Worm (Caenorhabditis elegans) whole organism, L2 larva: ENCODE measurements around the gene fil-2.

Source experiments
- C34F6.9 ChIP-seq: fragments of 150-350 bp; optimal IDR thresholded peaks from 2 replicates; lab custom pipeline; 2014; ENCODE audit warnings: missing biosample characterization, missing genetic modification characterization
- F13H6.1 ChIP-seq: sonication (generic microtip); optimal IDR thresholded peaks from 2 replicates; lab custom pipeline; 2016; ENCODE audit warnings: missing genetic modification characterization, missing compliant biosample characterization
- ZK546.5 ChIP-seq: sonication (generic microtip); optimal IDR thresholded peaks from 2 replicates; lab custom pipeline; 2017; ENCODE audit warnings: missing biosample characterization, missing genetic modification characterization
- alr-1 ChIP-seq: fragments of 150-350 bp; optimal IDR thresholded peaks from 2 replicates; lab custom pipeline; 2014; ENCODE audit warnings: missing biosample characterization, missing genetic modification characterization
- aly-2 ChIP-seq: fragments of 150-350 bp; optimal IDR thresholded peaks from 2 replicates; lab custom pipeline; 2014; ENCODE audit warnings: missing biosample characterization, missing genetic modification characterization
- blmp-1 ChIP-seq: sonication (generic microtip); optimal IDR thresholded peaks from 2 replicates; lab custom pipeline; 2017; ENCODE audit warnings: missing genetic modification characterization, mild to moderate bottlenecking, missing compliant biosample characterization, antibody characterized with exemption, moderate library complexity; ENCODE audit not compliant: insufficient read depth
- ceh-16 ChIP-seq: fragments of 150-350 bp; optimal IDR thresholded peaks from 2 replicates; lab custom pipeline; 2014; ENCODE audit warnings: missing biosample characterization, missing genetic modification characterization
- ceh-82 ChIP-seq: fragments of 150-350 bp; optimal IDR thresholded peaks from 2 replicates; lab custom pipeline; 2014; ENCODE audit warnings: missing biosample characterization, missing genetic modification characterization
- crh-2 ChIP-seq: sonication (generic microtip); optimal IDR thresholded peaks from 2 replicates; lab custom pipeline; 2017; ENCODE audit warnings: missing biosample characterization, missing genetic modification characterization
- dmd-4 ChIP-seq: sonication (generic microtip); optimal IDR thresholded peaks from 2 replicates; lab custom pipeline; 2017; ENCODE audit warnings: missing biosample characterization, missing genetic modification characterization
- elt-1 ChIP-seq: fragments of 150-350 bp; optimal IDR thresholded peaks from 2 replicates; lab custom pipeline; 2014; ENCODE audit warnings: missing biosample characterization, missing genetic modification characterization
- elt-3 ChIP-seq: sonication (generic microtip); optimal IDR thresholded peaks from 2 replicates; lab custom pipeline; 2017; ENCODE audit warnings: missing biosample characterization, missing genetic modification characterization
- fos-1 ChIP-seq: fragments of 150-350 bp; optimal IDR thresholded peaks from 2 replicates; lab custom pipeline; 2014; ENCODE audit warnings: missing biosample characterization, missing genetic modification characterization
- gmeb-1 ChIP-seq: fragments of 150-350 bp; optimal IDR thresholded peaks from 2 replicates; lab custom pipeline; 2014; ENCODE audit warnings: missing biosample characterization, missing genetic modification characterization
- lin-11 ChIP-seq: fragments of 150-350 bp; sonication (generic microtip); optimal IDR thresholded peaks from 2 replicates; lab custom pipeline; 2014; ENCODE audit warnings: missing biosample characterization, missing genetic modification characterization, inconsistent platforms, mixed read lengths
- lin-13 ChIP-seq: fragments of 150-350 bp; optimal IDR thresholded peaks from 2 replicates; lab custom pipeline; 2014; ENCODE audit warnings: missing biosample characterization, missing genetic modification reagents, missing genetic modification characterization
- lin-39 ChIP-seq: fragments of 150-350 bp; optimal IDR thresholded peaks from 2 replicates; lab custom pipeline; 2014; ENCODE audit warnings: missing biosample characterization, missing genetic modification reagents, missing genetic modification characterization
- mab-5 ChIP-seq: fragments of 150-350 bp; optimal IDR thresholded peaks from 2 replicates; lab custom pipeline; 2014; ENCODE audit warnings: missing biosample characterization, missing genetic modification characterization
- mbf-1 ChIP-seq: sonication (generic microtip); optimal IDR thresholded peaks from 2 replicates; lab custom pipeline; 2017; ENCODE audit warnings: missing biosample characterization, missing genetic modification characterization
- mdl-1 ChIP-seq, 2 experiments: fragments of 150-350 bp in 1 of 2; sonication (generic microtip) in 1 of 2; optimal IDR thresholded peaks; 2 replicates each; lab custom pipeline; 2017; ENCODE audit warnings: missing biosample characterization in 2 of 2, missing genetic modification characterization in 2 of 2
- nhr-10 ChIP-seq: sonication (generic microtip); optimal IDR thresholded peaks from 2 replicates; lab custom pipeline; 2017; ENCODE audit warnings: missing biosample characterization, missing genetic modification characterization
- nhr-11 ChIP-seq: fragments of 150-350 bp; optimal IDR thresholded peaks from 2 replicates; lab custom pipeline; 2014; ENCODE audit warnings: missing biosample characterization, missing genetic modification characterization
- nhr-12 ChIP-seq: fragments of 150-350 bp; optimal IDR thresholded peaks from 2 replicates; lab custom pipeline; 2014; ENCODE audit warnings: missing biosample characterization, missing genetic modification characterization
- nhr-129 ChIP-seq: fragments of 150-350 bp; optimal IDR thresholded peaks from 2 replicates; lab custom pipeline; 2014; ENCODE audit warnings: missing biosample characterization, missing genetic modification characterization
- nhr-21 ChIP-seq: fragments of 150-350 bp; optimal IDR thresholded peaks from 2 replicates; lab custom pipeline; 2014; ENCODE audit warnings: missing biosample characterization, missing genetic modification characterization
- nhr-23 ChIP-seq: fragments of 150-350 bp; optimal IDR thresholded peaks from 2 replicates; lab custom pipeline; 2014; ENCODE audit warnings: missing biosample characterization, missing genetic modification reagents, missing genetic modification characterization
- nhr-237 ChIP-seq: fragments of 150-350 bp; optimal IDR thresholded peaks from 2 replicates; lab custom pipeline; 2014; ENCODE audit warnings: missing biosample characterization, missing genetic modification characterization
- nhr-25 ChIP-seq: fragments of 150-350 bp; sonication (generic microtip); optimal IDR thresholded peaks from 3 replicates; lab custom pipeline; 2014; ENCODE audit warnings: missing biosample characterization, missing genetic modification characterization
- nhr-6 ChIP-seq: fragments of 150-350 bp; optimal IDR thresholded peaks from 2 replicates; lab custom pipeline; 2014; ENCODE audit warnings: missing biosample characterization, missing genetic modification characterization
- nhr-77 ChIP-seq: fragments of 150-350 bp; optimal IDR thresholded peaks from 2 replicates; lab custom pipeline; 2014; ENCODE audit warnings: missing biosample characterization, missing genetic modification characterization
- peb-1 ChIP-seq: fragments of 150-350 bp; optimal IDR thresholded peaks from 2 replicates; lab custom pipeline; 2014; ENCODE audit warnings: missing biosample characterization, missing genetic modification characterization
- sem-4 ChIP-seq: fragments of 150-350 bp; optimal IDR thresholded peaks from 2 replicates; lab custom pipeline; 2014; ENCODE audit warnings: missing biosample characterization, missing genetic modification reagents, missing genetic modification characterization
- skn-1 ChIP-seq: sonication (generic microtip); optimal IDR thresholded peaks from 2 replicates; lab custom pipeline; 2017; ENCODE audit warnings: missing biosample characterization, missing genetic modification characterization
- sma-3 ChIP-seq: sonication (generic microtip); optimal IDR thresholded peaks from 2 replicates; lab custom pipeline; 2016; ENCODE audit warnings: missing genetic modification reagents, missing genetic modification characterization, missing compliant biosample characterization
- sma-9 ChIP-seq, 2 experiments: fragments of 150-350 bp in 1 of 2; sonication (generic microtip) in 1 of 2; optimal IDR thresholded peaks; 2 replicates each; lab custom pipeline; 2014 to 2016; ENCODE audit warnings: missing genetic modification characterization in 2 of 2, mild to moderate bottlenecking in 1 of 2, missing biosample characterization in 1 of 2, missing compliant biosample characterization in 1 of 2, missing genetic modification reagents in 1 of 2, moderate library complexity in 1 of 2
- snpc-4 ChIP-seq: fragments of 150-350 bp; optimal IDR thresholded peaks from 2 replicates; lab custom pipeline; 2014; ENCODE audit warnings: missing biosample characterization, missing genetic modification characterization
- unc-55 ChIP-seq: fragments of 150-350 bp; sonication (generic microtip); optimal IDR thresholded peaks from 3 replicates; lab custom pipeline; 2014; ENCODE audit warnings: missing biosample characterization, missing genetic modification reagents, missing genetic modification characterization
- zag-1 ChIP-seq: fragments of 150-350 bp; optimal IDR thresholded peaks from 2 replicates; lab custom pipeline; 2014; ENCODE audit warnings: missing biosample characterization, missing genetic modification characterization
- ztf-1 ChIP-seq: fragments of 200-800 bp; sonication (Bioruptor generic); conservative IDR thresholded peaks from 2 replicates; pipeline ENCODE4 v1.3.6; 2022; ENCODE audit warnings: missing genetic modification characterization, missing compliant biosample characterization

The fil-2 gene

DNA sequence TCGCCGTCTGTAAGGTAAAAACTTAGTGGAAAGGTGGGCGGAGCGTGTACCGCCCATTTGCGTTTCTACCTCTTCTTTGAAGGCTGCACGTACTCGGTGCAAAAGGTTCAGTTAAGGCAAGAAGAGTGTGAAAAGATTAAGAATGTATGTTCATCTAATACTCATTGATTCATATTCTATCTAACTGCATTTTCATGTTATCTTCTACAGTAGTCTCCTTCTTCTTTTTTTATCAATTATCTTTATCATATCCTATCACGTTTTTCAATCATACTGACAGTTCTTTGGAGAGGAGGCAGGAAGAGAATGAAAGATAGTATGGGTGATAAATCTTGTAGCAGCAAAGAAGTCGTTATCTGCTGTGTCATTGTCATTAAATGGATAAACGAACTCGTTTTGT is 31.4 kb upstream of the fil-2 start (continued):
- peak; percentile 42 for TF ChIP-seq F13H6.1
- peak; percentile 97 for TF ChIP-seq nhr-21 (tag; lab: Kevin White, UChicago)
- TF ChIP-seq nhr-23 (tag; lab: Kevin White, UChicago) = no peak
- peak; percentile 33 for TF ChIP-seq nhr-129 (tag; lab: Kevin White, UChicago)
- no peak for TF ChIP-seq sem-4 (tag; lab: Kevin White, UChicago)
- peak; percentile 17 for TF ChIP-seq mab-5 (tag; lab: Kevin White, UChicago)
- TF ChIP-seq nhr-12 (tag; lab: Kevin White, UChicago) = no peak
- no peak for TF ChIP-seq skn-1 (tag; lab: Kevin White, UChicago)
- TF ChIP-seq lin-39 (tag; lab: Kevin White, UChicago) = no peak
- TF ChIP-seq blmp-1 (tag; lab: Kevin White, UChicago) = peak; percentile 86
- TF ChIP-seq unc-55 (GFP tag; lab: Kevin White, UChicago) = no peak
- TF ChIP-seq elt-1 (tag; lab: Kevin White, UChicago) = no peak
- no peak for TF ChIP-seq ZK546.5 (tag; lab: Kevin White, UChicago)
- no peak for TF ChIP-seq elt-3 (tag; lab: Kevin White, UChicago)
- TF ChIP-seq lin-13 (GFP tag; lab: Kevin White, UChicago) = no peak
- TF ChIP-seq zag-1 (tag; lab: Kevin White, UChicago) = no peak
- TF ChIP-seq nhr-10 (tag; lab: Kevin White, UChicago) = no peak

DNA sequence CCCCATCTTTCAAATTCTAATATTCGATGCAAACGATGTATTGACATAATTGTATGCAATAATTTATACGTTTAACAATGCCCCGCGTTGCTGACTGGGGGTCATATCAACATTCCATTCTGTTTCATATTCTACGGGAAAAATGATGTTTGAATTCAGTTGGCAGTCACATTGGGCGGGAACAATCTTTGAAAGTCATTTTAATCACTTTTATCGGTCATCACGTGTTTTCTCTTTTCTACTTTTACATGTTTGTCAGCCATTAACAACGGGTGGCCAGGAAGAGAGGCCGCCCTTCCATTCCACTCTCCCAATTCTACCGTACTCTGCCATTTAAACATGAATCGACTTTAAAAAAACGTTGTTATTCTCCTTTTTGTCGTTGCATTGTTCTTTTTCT is 30.1 kb upstream of the fil-2 start:
- TF ChIP-seq sma-9 (GFP tag; optimal IDR thresholded peaks at IDR 0.05; lab: Kevin White, UChicago) (peak; percentile 65), sma-9 (tag; optimal IDR thresholded peaks at IDR 0.05; lab: Kevin White, UChicago) (no peak), gmeb-1 (tag; lab: Kevin White, UChicago) (peak; percentile 41), crh-2 (tag; lab: Kevin White, UChicago) (peak; percentile 45), C34F6.9 (tag; lab: Kevin White, UChicago) (no peak), nhr-129 (tag; lab: Kevin White, UChicago) (peak; percentile 9), blmp-1 (tag; lab: Kevin White, UChicago) (peak; percentile 14)

DNA sequence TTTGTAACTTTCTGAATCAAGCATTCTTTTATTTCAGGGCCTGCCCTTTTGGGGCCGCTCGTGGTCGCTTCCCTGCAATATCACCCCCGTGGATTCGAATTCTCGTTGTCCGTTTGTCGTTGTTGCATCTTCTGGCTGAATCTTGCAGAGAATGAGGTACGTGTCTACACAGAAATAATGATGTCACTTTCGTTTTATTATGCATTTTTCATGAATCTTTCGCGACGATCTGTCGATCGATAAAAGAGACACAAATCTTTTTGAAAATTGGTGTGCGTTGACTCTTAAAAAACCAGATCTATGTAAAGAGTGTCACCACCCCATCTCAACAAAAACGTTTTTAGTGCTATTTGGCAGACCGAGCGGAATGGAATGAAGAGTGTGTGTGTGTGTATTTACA is 29.7 kb upstream of the fil-2 start:
- no peak for TF ChIP-seq aly-2 (tag; lab: Kevin White, UChicago)
- peak; percentile 2 for TF ChIP-seq sma-9 (GFP tag; optimal IDR thresholded peaks at IDR 0.05; lab: Kevin White, UChicago)
- no peak for TF ChIP-seq sma-9 (tag; optimal IDR thresholded peaks at IDR 0.05; lab: Kevin White, UChicago)
- peak; percentile 59 for TF ChIP-seq ceh-16 (tag; lab: Kevin White, UChicago)
- TF ChIP-seq nhr-11 = no peak

DNA sequence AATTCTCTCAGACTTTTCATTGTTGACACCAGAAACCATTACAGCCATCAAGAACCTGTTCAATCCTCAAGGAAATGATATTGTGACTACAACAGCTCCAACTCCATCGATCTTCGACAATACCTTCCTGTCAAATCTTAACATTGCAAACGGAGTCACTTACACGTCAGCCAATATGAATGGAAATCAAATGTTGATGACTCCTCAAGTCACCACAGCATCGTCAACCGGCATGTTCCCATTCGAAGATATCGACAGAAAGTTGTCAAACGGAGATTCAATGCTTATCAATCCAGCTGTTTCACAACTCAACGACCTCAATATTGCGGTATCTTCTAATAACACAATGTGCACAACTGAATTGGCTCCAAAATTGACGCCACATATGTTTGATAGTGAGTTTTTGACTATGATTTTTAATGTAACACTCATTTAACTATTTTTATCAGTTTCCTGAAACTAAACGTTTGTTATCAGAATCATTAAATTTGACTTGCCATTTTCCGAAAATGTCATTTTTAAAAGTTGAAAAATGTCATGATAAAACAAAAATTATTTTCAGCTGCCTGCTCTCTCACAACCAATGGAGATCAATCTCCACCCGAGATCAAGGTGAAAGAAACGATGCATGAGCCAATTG is 27.8 kb upstream of the fil-2 start:
- TF ChIP-seq mdl-1 (tag; optimal IDR thresholded peaks at IDR 0.05; lab: Kevin White, UChicago) (no peak), fos-1 (tag; lab: Kevin White, UChicago) (peak; percentile 52), sma-9 (GFP tag; optimal IDR thresholded peaks at IDR 0.05; lab: Kevin White, UChicago) (peak; percentile 31), sma-9 (tag; optimal IDR thresholded peaks at IDR 0.05; lab: Kevin White, UChicago) (no peak), nhr-11 (no peak), gmeb-1 (tag; lab: Kevin White, UChicago) (no peak)

DNA sequence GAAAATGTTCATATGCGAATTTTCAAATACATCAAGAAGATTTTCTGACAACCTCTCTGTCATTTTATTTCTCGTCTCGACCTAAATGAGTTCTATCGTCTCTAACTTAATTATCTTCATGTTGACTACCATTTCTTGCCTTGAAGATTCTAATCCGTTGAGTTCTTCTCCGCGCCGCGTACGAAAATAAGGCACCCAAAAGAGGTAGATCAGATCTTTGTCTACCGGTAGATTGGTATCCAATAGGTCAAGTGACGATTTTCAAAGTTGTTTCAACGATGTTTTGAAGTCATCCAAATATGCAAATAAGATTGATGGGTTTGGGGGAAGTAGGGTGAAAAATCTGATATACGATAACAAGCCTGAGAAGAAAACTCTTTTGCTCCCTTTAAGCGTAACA is 24.9 kb upstream of the fil-2 start:
- TF ChIP-seq nhr-129 (tag; lab: Kevin White, UChicago) (no peak), sem-4 (tag; lab: Kevin White, UChicago) (no peak), aly-2 (tag; lab: Kevin White, UChicago) (no peak), elt-1 (tag; lab: Kevin White, UChicago) (peak; percentile 95), F13H6.1 (no peak), nhr-12 (tag; lab: Kevin White, UChicago) (no peak), blmp-1 (tag; lab: Kevin White, UChicago) (no peak), ZK546.5 (tag; lab: Kevin White, UChicago) (no peak), ceh-16 (tag; lab: Kevin White, UChicago) (peak; percentile 87), sma-3 (GFP tag; lab: Kevin White, UChicago) (no peak), nhr-10 (tag; lab: Kevin White, UChicago) (no peak), nhr-237 (tag; lab: Kevin White, UChicago) (no peak), elt-3 (tag; lab: Kevin White, UChicago) (no peak), unc-55 (GFP tag; lab: Kevin White, UChicago) (no peak), crh-2 (tag; lab: Kevin White, UChicago) (no peak), nhr-23 (tag; lab: Kevin White, UChicago) (no peak), nhr-6 (tag; lab: Kevin White, UChicago) (no peak), alr-1 (no peak), ztf-1 (GFP tag; lab: Robert Waterston, UW) (no peak), lin-13 (GFP tag; lab: Kevin White, UChicago) (no peak), mab-5 (tag; lab: Kevin White, UChicago) (no peak), mbf-1 (tag; lab: Kevin White, UChicago) (no peak), peb-1 (no peak), lin-11 (tag; lab: Kevin White, UChicago) (no peak), skn-1 (tag; lab: Kevin White, UChicago) (no peak), nhr-77 (tag; lab: Kevin White, UChicago) (no peak), mdl-1 (tag; optimal IDR thresholded peaks at IDR 0.05; lab: Kevin White, UChicago) (no peak), zag-1 (tag; lab: Kevin White, UChicago) (no peak), nhr-25 (tag; lab: Kevin White, UChicago) (peak; percentile 47), nhr-21 (tag; lab: Kevin White, UChicago) (no peak), sma-9 (GFP tag; optimal IDR thresholded peaks at IDR 0.05; lab: Kevin White, UChicago) (peak; percentile 92), sma-9 (tag; optimal IDR thresholded peaks at IDR 0.05; lab: Kevin White, UChicago) (no peak), snpc-4 (tag; lab: Kevin White, UChicago) (no peak), ceh-82 (tag; lab: Kevin White, UChicago) (no peak), dmd-4 (no peak)
